Worm (Caenorhabditis elegans) whole organism, midembryonic: ENCODE measurements around the gene cutl-12.

Experiments
- T22C8.4 ChIP-seq: fragments of 200-800 bp; sonication (Bioruptor generic); IDR thresholded peaks from 2 replicates; pipeline ENCODE4 v1.3.6; 2022; ENCODE audit warnings: missing genetic modification characterization, missing compliant biosample characterization
- flt-1 ChIP-seq: fragments of 200-800 bp; sonication (Bioruptor generic); IDR thresholded peaks from 2 replicates; pipeline ENCODE4 v1.3.6; 2022; ENCODE audit warnings: missing genetic modification characterization, missing compliant biosample characterization
- ref-1 ChIP-seq: fragments of 200-800 bp; sonication (Bioruptor generic); conservative IDR thresholded peaks from 2 replicates; pipeline ENCODE4 v1.3.6; 2022; ENCODE audit warnings: missing genetic modification reagents, missing genetic modification characterization, missing compliant biosample characterization

- TF ChIP-seq T22C8.4 (no peak), flt-1 (GFP tag; lab: Robert Waterston, UW) (no peak), ref-1 (GFP tag; lab: Robert Waterston, UW) (no peak)
Measured at ce11 chrII:8679799-8680198, 45.5 kb upstream of the cutl-12 start.
